Worm (Caenorhabditis elegans) whole organism, young adult: Measurements from ENCODE around the gene rmif-2.

ENCODE experiments used
- Y56A3A.18 ChIP-seq: fragments of 200-800 bp; sonication (Bioruptor generic); IDR thresholded peaks from 2 replicates; pipeline ENCODE4 v1.3.6; 2022; ENCODE audit warnings: missing genetic modification reagents, missing genetic modification characterization, missing compliant biosample characterization
- bed-1 ChIP-seq: fragments of 200-800 bp; sonication (Bioruptor generic); IDR thresholded peaks from 2 replicates; pipeline ENCODE4 v1.3.6; 2022; ENCODE audit warnings: missing genetic modification reagents, missing genetic modification characterization, missing compliant biosample characterization
- ets-4 ChIP-seq: fragments of 200-800 bp; sonication (Bioruptor generic); optimal IDR thresholded peaks from 2 replicates; lab custom pipeline; 2018; ENCODE audit warnings: mild to moderate bottlenecking, missing genetic modification characterization, missing compliant biosample characterization
- madf-10 ChIP-seq: sonication (generic microtip); optimal IDR thresholded peaks from 2 replicates; lab custom pipeline; 2016; ENCODE audit warnings: mild to moderate bottlenecking, missing genetic modification characterization, missing compliant biosample characterization
- mel-28 ChIP-seq: sonication (generic microtip); optimal IDR thresholded peaks from 2 replicates; lab custom pipeline; 2016; ENCODE audit warnings: borderline replicate concordance, mild to moderate bottlenecking, missing genetic modification characterization, missing compliant biosample characterization
- nfya-1 ChIP-seq: sonication (generic microtip); optimal IDR thresholded peaks from 2 replicates; lab custom pipeline; 2017; ENCODE audit warnings: antibody characterized with exemption, missing compliant biosample characterization, missing genetic modification characterization, borderline replicate concordance; ENCODE audit not compliant: insufficient read depth
- nhr-80 ChIP-seq: sonication (generic microtip); optimal IDR thresholded peaks from 2 replicates; lab custom pipeline; 2016; ENCODE audit warnings: missing genetic modification characterization, missing compliant biosample characterization
- pha-4 ChIP-seq: fragments of 150-350 bp; sonication (generic microtip); optimal IDR thresholded peaks from 2 replicates; lab custom pipeline; 2014; ENCODE audit warnings: missing biosample characterization, missing genetic modification reagents, missing genetic modification characterization
- snpc-4 ChIP-seq, 5 experiments: fragments of 150-350 bp in 1 of 5; sonication (generic microtip) in 4 of 5; optimal IDR thresholded peaks; 2 replicates each; lab custom pipeline; 2014 to 2018; ENCODE audit warnings: missing genetic modification characterization in 5 of 5, missing biosample characterization in 3 of 5, antibody characterized with exemption in 2 of 5, mild to moderate bottlenecking in 2 of 5, missing compliant biosample characterization in 2 of 5, missing genotype in 2 of 5, moderate library complexity in 2 of 5, missing genetic modification reagents in 1 of 5
- sptf-2 ChIP-seq: fragments of 200-800 bp; sonication (Bioruptor generic); optimal IDR thresholded peaks from 2 replicates; lab custom pipeline; 2018; ENCODE audit warnings: mild to moderate bottlenecking, missing genetic modification characterization, missing compliant biosample characterization
- tbx-9 ChIP-seq: sonication (generic microtip); optimal IDR thresholded peaks from 2 replicates; lab custom pipeline; 2016; ENCODE audit warnings: borderline replicate concordance, missing genetic modification characterization, inconsistent platforms, missing compliant biosample characterization
- unc-62 ChIP-seq: fragments of 150-350 bp; optimal IDR thresholded peaks from 2 replicates; lab custom pipeline; 2014; ENCODE audit warnings: missing biosample characterization, missing genetic modification reagents, missing genetic modification characterization
- ztf-26 ChIP-seq: sonication (generic microtip); optimal IDR thresholded peaks from 2 replicates; lab custom pipeline; 2017; ENCODE audit warnings: missing genetic modification characterization, missing compliant biosample characterization

- no peak for TF ChIP-seq mel-28
- TF ChIP-seq unc-62 (GFP tag; lab: Kevin White, UChicago), result no peak
- no peak for TF ChIP-seq bed-1 (GFP tag; lab: Robert Waterston, UW)
- no peak for TF ChIP-seq nfya-1 (tag; lab: Kevin White, UChicago)
- TF ChIP-seq ets-4 (GFP tag; lab: Kevin White, UChicago), result no peak
- no peak for TF ChIP-seq pha-4
- no peak for TF ChIP-seq ztf-26 (tag; lab: Kevin White, UChicago)
- no peak for TF ChIP-seq snpc-4 (GFP tag; optimal IDR thresholded peaks at IDR 0.05; lab: Kevin White, UChicago)
- no peak for TF ChIP-seq snpc-4 (tag; optimal IDR thresholded peaks at IDR 0.05; lab: Kevin White, UChicago)
- no peak for TF ChIP-seq madf-10 (tag; lab: Kevin White, UChicago)
- TF ChIP-seq sptf-2, result no peak
- no peak for TF ChIP-seq Y56A3A.18 (GFP tag; lab: Robert Waterston, UW)
- TF ChIP-seq nhr-80 (tag; lab: Kevin White, UChicago), result no peak
- TF ChIP-seq tbx-9 (tag; lab: Kevin White, UChicago), result no peak
Measured at ce11 chrIV:1235785-1236184, 53.4 kb downstream of the rmif-2 start.
